Worm (Caenorhabditis elegans) whole organism, L3 larva: ENCODE measurements around the gene klp-18.

Experiments
- ZK546.5 ChIP-seq: sonication (generic microtip); optimal IDR thresholded peaks from 2 replicates; lab custom pipeline; 2017; ENCODE audit warnings: missing biosample characterization, missing genetic modification characterization
- aly-2 ChIP-seq: fragments of 150-350 bp; optimal IDR thresholded peaks from 2 replicates; lab custom pipeline; 2014; ENCODE audit warnings: missing biosample characterization, missing genetic modification characterization
- ama-1 ChIP-seq: fragments of 150-350 bp; optimal IDR thresholded peaks from 2 replicates; lab custom pipeline; 2018
- ceh-9 ChIP-seq: sonication (generic microtip); optimal IDR thresholded peaks from 2 replicates; lab custom pipeline; 2018; ENCODE audit warnings: missing biosample characterization, missing genetic modification characterization
- elt-3 ChIP-seq, 3 experiments: fragments of 150-350 bp in 1 of 3; sonication (generic microtip) in 2 of 3; optimal IDR thresholded peaks; 2 replicates in 2 of 3; 4 replicates in 1 of 3; lab custom pipeline; 2014 to 2017; ENCODE audit warnings: missing biosample characterization in 3 of 3, missing genetic modification characterization in 3 of 3
- fkh-2 ChIP-seq: fragments of 150-350 bp; optimal IDR thresholded peaks from 2 replicates; lab custom pipeline; 2014; ENCODE audit warnings: missing biosample characterization, missing genetic modification reagents, missing genetic modification characterization
- lin-39 ChIP-seq: fragments of 150-350 bp; optimal IDR thresholded peaks from 2 replicates; lab custom pipeline; 2018; ENCODE audit warnings: missing biosample characterization, missing genetic modification reagents, missing genetic modification characterization
- mdl-1 ChIP-seq: fragments of 150-350 bp; optimal IDR thresholded peaks from 2 replicates; lab custom pipeline; 2014; ENCODE audit warnings: missing biosample characterization, missing genetic modification characterization
- nfya-1 ChIP-seq: sonication (generic microtip); optimal IDR thresholded peaks from 2 replicates; lab custom pipeline; 2017; ENCODE audit warnings: missing genetic modification characterization, mild to moderate bottlenecking, missing compliant biosample characterization, antibody characterized with exemption, moderate library complexity; ENCODE audit not compliant: insufficient read depth
- nhr-28 ChIP-seq: fragments of 150-350 bp; optimal IDR thresholded peaks from 2 replicates; lab custom pipeline; 2014; ENCODE audit warnings: missing biosample characterization, missing genetic modification characterization
- pha-4 ChIP-seq: fragments of 150-350 bp; optimal IDR thresholded peaks from 2 replicates; lab custom pipeline; 2014; ENCODE audit warnings: missing biosample characterization, missing genetic modification reagents, missing genetic modification characterization
- ztf-11 ChIP-seq: fragments of 150-350 bp; optimal IDR thresholded peaks from 2 replicates; lab custom pipeline; 2014; ENCODE audit warnings: missing biosample characterization, missing genetic modification characterization
- ztf-4 ChIP-seq: fragments of 150-350 bp; optimal IDR thresholded peaks from 2 replicates; lab custom pipeline; 2014; ENCODE audit warnings: missing biosample characterization, missing genetic modification characterization

ce11 chrIV:7020630-7021029 lies 19.4 kb upstream of the klp-18 start:
- TF ChIP-seq pha-4 (tag; lab: Kevin White, UChicago) = peak; percentile 63
- TF ChIP-seq ceh-9 (tag; lab: Kevin White, UChicago) = no peak
- TF ChIP-seq ztf-11 (tag; lab: Kevin White, UChicago) = no peak
- TF ChIP-seq nfya-1 (tag; lab: Kevin White, UChicago) = no peak
- TF ChIP-seq aly-2 (tag; lab: Kevin White, UChicago) = no peak
- no peak for TF ChIP-seq fkh-2 (tag; lab: Kevin White, UChicago)
- no peak for TF ChIP-seq mdl-1 (tag; lab: Kevin White, UChicago)
- no peak for TF ChIP-seq ztf-4 (tag; lab: Kevin White, UChicago)
- no peak for TF ChIP-seq ama-1 (lab: Kevin White, UChicago)
- TF ChIP-seq lin-39 (tag; lab: Kevin White, UChicago) = no peak
- TF ChIP-seq elt-3 (tag; optimal IDR thresholded peaks at IDR 0.05; lab: Kevin White, UChicago) = no peak
- no peak for TF ChIP-seq ZK546.5 (tag; lab: Kevin White, UChicago)
- TF ChIP-seq nhr-28 (tag; lab: Kevin White, UChicago) = no peak
